Fruit fly (Drosophila melanogaster): Measurements from ENCODE around the gene CG17192.

dm6 chr3R:26987455-26987854, 30.6 kb downstream of the CG17192 start:
- no peak for TF ChIP-seq salr (GFP tag; optimal IDR thresholded peaks at IDR 0.05)
- TF ChIP-seq CG6163 (GFP tag; IDR thresholded peaks at IDR 0.05): 0 out of 3 replicates have a peak, but pooled peaks have one; percentile 9
- TF ChIP-seq acj6 (GFP tag; optimal IDR thresholded peaks at IDR 0.05): no peak
- no peak for TF ChIP-seq Blimp-1 (GFP tag; optimal IDR thresholded peaks at IDR 0.05)
- TF ChIP-seq Lpt (GFP tag; optimal IDR thresholded peaks at IDR 0.05): no peak
- no peak for TF ChIP-seq CG15336 (GFP tag; IDR thresholded peaks at IDR 0.05)
- no peak for TF ChIP-seq Ets96B (tag; optimal IDR thresholded peaks at IDR 0.05)
- no peak for TF ChIP-seq CG6854 (GFP tag; optimal IDR thresholded peaks at IDR 0.05)
- no peak for TF ChIP-seq CG10669 (GFP tag; optimal IDR thresholded peaks at IDR 0.05)
